Worm (Caenorhabditis elegans) whole organism, early embryonic: Measurements from ENCODE around the gene fubl-2.
"Not testable (repeated sequence)": the region's sequence is repeated elsewhere in the genome, so short reads cannot be mapped to it uniquely, and the experiment has no call there.

Experiments
- B0310.2 ChIP-seq: sonication (generic microtip); optimal IDR thresholded peaks from 2 replicates; lab custom pipeline; 2016; ENCODE audit warnings: mild to moderate bottlenecking, missing genetic modification characterization, missing compliant biosample characterization
- F13C5.2 ChIP-seq: sonication (generic microtip); optimal IDR thresholded peaks from 2 replicates; lab custom pipeline; 2017; ENCODE audit warnings: mild to moderate bottlenecking, missing genetic modification characterization, inconsistent platforms, missing compliant biosample characterization
- aly-1 ChIP-seq: sonication (generic microtip); optimal IDR thresholded peaks from 2 replicates; lab custom pipeline; 2016; ENCODE audit warnings: missing genetic modification characterization, missing compliant biosample characterization
- ama-1 ChIP-seq: fragments of 150-350 bp; optimal IDR thresholded peaks from 2 replicates; lab custom pipeline; 2014
- ceh-13 ChIP-seq: fragments of 200-800 bp; sonication (Bioruptor generic); optimal IDR thresholded peaks from 2 replicates; lab custom pipeline; 2018; ENCODE audit warnings: mild to moderate bottlenecking, missing genetic modification characterization, missing compliant biosample characterization
- ceh-36 ChIP-seq: sonication (generic microtip); optimal IDR thresholded peaks from 2 replicates; lab custom pipeline; 2016; ENCODE audit warnings: missing genetic modification characterization, inconsistent platforms, missing compliant biosample characterization
- ets-7 ChIP-seq: sonication (generic microtip); optimal IDR thresholded peaks from 2 replicates; lab custom pipeline; 2016; ENCODE audit warnings: missing genotype, missing genetic modification characterization, missing compliant biosample characterization
- flt-1 ChIP-seq: fragments of 200-800 bp; sonication (Bioruptor generic); IDR thresholded peaks from 2 replicates; pipeline ENCODE4 v1.3.6; 2022; ENCODE audit warnings: missing genetic modification characterization, missing compliant biosample characterization
- hmbx-1 ChIP-seq: sonication (generic microtip); optimal IDR thresholded peaks from 2 replicates; lab custom pipeline; 2016; ENCODE audit warnings: mild to moderate bottlenecking, missing genetic modification characterization, missing compliant biosample characterization
- hmg-4 ChIP-seq: fragments of 200-800 bp; sonication (Bioruptor generic); optimal IDR thresholded peaks from 2 replicates; lab custom pipeline; 2018; ENCODE audit warnings: mild to moderate bottlenecking, missing genetic modification characterization, missing compliant biosample characterization
- hnd-1 ChIP-seq: sonication (generic microtip); optimal IDR thresholded peaks from 2 replicates; lab custom pipeline; 2016; ENCODE audit warnings: missing genetic modification characterization, missing compliant biosample characterization
- pes-1 ChIP-seq: fragments of 200-800 bp; sonication (Bioruptor generic); IDR thresholded peaks from 2 replicates; pipeline ENCODE4 v1.3.6; 2022; ENCODE audit warnings: missing genetic modification reagents, missing genetic modification characterization, missing compliant biosample characterization
- scrt-1 ChIP-seq: fragments of 200-800 bp; sonication (Bioruptor generic); IDR thresholded peaks from 2 replicates; pipeline ENCODE4 v1.3.6; 2022; ENCODE audit warnings: missing genetic modification characterization, missing compliant biosample characterization
- sea-1 ChIP-seq: fragments of 200-800 bp; sonication (Bioruptor generic); conservative IDR thresholded peaks from 2 replicates; pipeline ENCODE4 v1.3.6; 2022; ENCODE audit warnings: missing genetic modification characterization, missing compliant biosample characterization
- tbx-11 ChIP-seq: fragments of 200-800 bp; sonication (Bioruptor generic); IDR thresholded peaks from 2 replicates; pipeline ENCODE4 v1.3.6; 2022; ENCODE audit warnings: missing genetic modification characterization, missing compliant biosample characterization
- tbx-37 ChIP-seq: fragments of 200-800 bp; sonication (Bioruptor generic); conservative IDR thresholded peaks from 2 replicates; pipeline ENCODE4 v1.3.6; 2022; ENCODE audit warnings: missing genetic modification reagents, missing genetic modification characterization, missing compliant biosample characterization
- tra-4 ChIP-seq: sonication (generic microtip); optimal IDR thresholded peaks from 2 replicates; lab custom pipeline; 2017; ENCODE audit warnings: missing genetic modification characterization, missing compliant biosample characterization

The fubl-2 gene

ce11 chrIII:7087691-7088323 is at the start of gene fubl-2:
Gene fubl-2, minus strand, starts transcription at chrIII:7087741.
- TF ChIP-seq ama-1 (lab: Kevin White, UChicago) (no peak), tbx-37 (peak; percentile 64; the same call in 1 of the 2 replicates)

ce11 chrIII:7136015-7136414 is 48.5 kb upstream of the fubl-2 start, which contains the start of gene B0280.17:
Gene B0280.17, minus strand, starts transcription at chrIII:7136115.
- TF ChIP-seq flt-1 (GFP tag; lab: Robert Waterston, UW) = no peak
- no peak for TF ChIP-seq sea-1 (GFP tag; lab: Robert Waterston, UW)
- no peak for TF ChIP-seq hnd-1 (tag; lab: Kevin White, UChicago)

- TF ChIP-seq tbx-11 (GFP tag; lab: Robert Waterston, UW) (no peak), B0310.2 (tag; lab: Kevin White, UChicago) (no peak), flt-1 (GFP tag; lab: Robert Waterston, UW) (no peak), ets-7 (no peak), aly-1 (tag; lab: Kevin White, UChicago) (no peak), ama-1 (lab: Kevin White, UChicago) (no peak), ceh-13 (GFP tag; lab: Kevin White, UChicago) (no peak), sea-1 (GFP tag; lab: Robert Waterston, UW) (no peak), scrt-1 (no peak), tra-4 (tag; lab: Kevin White, UChicago) (no peak), pes-1 (GFP tag; lab: Robert Waterston, UW) (no peak), F13C5.2 (tag; lab: Kevin White, UChicago) (no peak)
Observed at ce11 chrIII:7133559-7133958, 46.0 kb upstream of the fubl-2 start, which contains the start of the genes pot-1 and ggtb-1. Gene pot-1, minus strand, starts transcription at chrIII:7133678. Gene ggtb-1, plus strand, starts transcription at chrIII:7133766.

- not testable (repeated sequence) for TF ChIP-seq hmbx-1; B0310.2 (tag; lab: Kevin White, UChicago); sea-1 (GFP tag; lab: Robert Waterston, UW)
Observed at ce11 chrIII:7128601-7129000, 41.1 kb upstream of the fubl-2 start, which contains the start of gene viro-2. Gene viro-2, plus strand, starts transcription at chrIII:7128901.

ce11 chrIII:7124364-7124763 is 36.8 kb upstream of the fubl-2 start, which contains the start of gene B0280.2:
Gene B0280.2, plus strand, starts transcription at chrIII:7124664.
- TF ChIP-seq ceh-36 (tag; lab: Kevin White, UChicago) (no peak), tbx-37 (no peak), hmbx-1 (no peak), tra-4 (tag; lab: Kevin White, UChicago) (no peak), hmg-4 (no peak), ama-1 (lab: Kevin White, UChicago) (no peak), pes-1 (GFP tag; lab: Robert Waterston, UW) (no peak), scrt-1 (no peak), tbx-11 (GFP tag; lab: Robert Waterston, UW) (no peak), aly-1 (tag; lab: Kevin White, UChicago) (no peak), ets-7 (no peak), sea-1 (GFP tag; lab: Robert Waterston, UW) (no peak)

- TF ChIP-seq aly-1 (tag; lab: Kevin White, UChicago) = no peak
- TF ChIP-seq scrt-1 = no peak
- TF ChIP-seq ama-1 (lab: Kevin White, UChicago) = no peak
- no peak for TF ChIP-seq hmbx-1
- TF ChIP-seq F13C5.2 (tag; lab: Kevin White, UChicago) = no peak
- no peak for TF ChIP-seq hmg-4
- no peak for TF ChIP-seq B0310.2 (tag; lab: Kevin White, UChicago)
- no peak for TF ChIP-seq hnd-1 (tag; lab: Kevin White, UChicago)
- TF ChIP-seq ceh-36 (tag; lab: Kevin White, UChicago) = no peak
Observed at ce11 chrIII:7122860-7123259, 35.3 kb upstream of the fubl-2 start, which contains the start of the genes B0280.9 and rpia-1. Gene B0280.9, minus strand, starts transcription at chrIII:7122895. Gene rpia-1, plus strand, starts transcription at chrIII:7123128.

- no peak for TF ChIP-seq sea-1 (GFP tag; lab: Robert Waterston, UW)
- TF ChIP-seq tbx-37 = no peak
- TF ChIP-seq hmbx-1 = no peak
- TF ChIP-seq hmg-4 = no peak
- no peak for TF ChIP-seq tbx-11 (GFP tag; lab: Robert Waterston, UW)
- TF ChIP-seq aly-1 (tag; lab: Kevin White, UChicago) = no peak
- no peak for TF ChIP-seq ets-7
- no peak for TF ChIP-seq tra-4 (tag; lab: Kevin White, UChicago)
- TF ChIP-seq pes-1 (GFP tag; lab: Robert Waterston, UW) = no peak
- no peak for TF ChIP-seq hnd-1 (tag; lab: Kevin White, UChicago)
- no peak for TF ChIP-seq ama-1 (lab: Kevin White, UChicago)
- no peak for TF ChIP-seq F13C5.2 (tag; lab: Kevin White, UChicago)
Observed at ce11 chrIII:7120477-7120876, 32.9 kb upstream of the fubl-2 start.

- TF ChIP-seq B0310.2 (tag; lab: Kevin White, UChicago) (no peak), pes-1 (GFP tag; lab: Robert Waterston, UW) (no peak), tbx-11 (GFP tag; lab: Robert Waterston, UW) (no peak)
Observed at ce11 chrIII:7116615-7117252, 29.2 kb upstream of the fubl-2 start.
